Worm (Caenorhabditis elegans): Measurements from ENCODE around the gene Y94H6A.12.

DNA sequence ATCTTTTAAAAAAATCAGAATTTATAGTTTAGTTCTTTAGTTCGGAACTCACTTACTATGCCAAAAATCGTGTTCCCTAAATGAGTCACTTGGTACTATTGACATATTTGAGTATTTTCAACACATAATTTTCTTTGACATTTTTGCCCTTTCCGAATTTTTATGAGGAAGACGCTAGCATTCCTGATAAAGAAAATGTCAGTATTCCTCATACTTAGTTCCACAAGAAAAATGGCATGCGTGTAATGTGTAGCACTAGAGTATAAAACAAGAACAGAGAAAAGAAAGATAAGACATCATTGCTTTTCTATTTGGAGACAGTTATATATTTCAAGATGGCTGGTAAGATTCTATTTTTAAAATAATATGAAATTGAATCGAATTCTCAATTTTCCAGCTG lies 17.1 kb upstream of the Y94H6A.12 start, which contains the start of gene Y94H6A.2:
- TF ChIP-seq nhr-77 (tag; optimal IDR thresholded peaks at IDR 0.05) = no peak
- no peak for TF ChIP-seq ama-1 (optimal IDR thresholded peaks at IDR 0.05)
- no peak for TF ChIP-seq snpc-4 (tag; optimal IDR thresholded peaks at IDR 0.05)
- no peak for TF ChIP-seq nhr-11 (tag; optimal IDR thresholded peaks at IDR 0.05)
- TF ChIP-seq R02D3.7 (tag; optimal IDR thresholded peaks at IDR 0.05) = no peak
- no peak for TF ChIP-seq nhr-237 (tag; optimal IDR thresholded peaks at IDR 0.05)
- no peak for TF ChIP-seq ztf-11 (tag; optimal IDR thresholded peaks at IDR 0.05)
- no peak for TF ChIP-seq lin-39 (tag; optimal IDR thresholded peaks at IDR 0.05)

Data from whole organism, L2 larva.